Fruit fly (Drosophila melanogaster): ENCODE results near the gene frj.

dm6 chr2L:6462259-6462658 is 6.4 kb downstream of the frj start:
- no peak for TF ChIP-seq CG17806 (tag; optimal IDR thresholded peaks at IDR 0.05)
- TF ChIP-seq EcR (GFP tag; optimal IDR thresholded peaks at IDR 0.05) = no peak
- TF ChIP-seq Ets98B (GFP tag; IDR thresholded peaks at IDR 0.05) = no peak
- TF ChIP-seq CG13204 (GFP tag; optimal IDR thresholded peaks at IDR 0.05) = no peak
- no peak for TF ChIP-seq CG34367 (tag; optimal IDR thresholded peaks at IDR 0.05)
- TF ChIP-seq Snoo (tag; optimal IDR thresholded peaks at IDR 0.05) = no peak
- no peak for TF ChIP-seq rn (GFP tag; IDR thresholded peaks at IDR 0.05)
- TF ChIP-seq CG9948 (tag; optimal IDR thresholded peaks at IDR 0.05) = no peak
- TF ChIP-seq Pif1B (GFP tag; optimal IDR thresholded peaks at IDR 0.05) = no peak
- TF ChIP-seq CG12605 (GFP tag; IDR thresholded peaks at IDR 0.05) = no peak
- no peak for TF ChIP-seq fd96Ca (GFP tag; IDR thresholded peaks at IDR 0.05)
- TF ChIP-seq D1 (tag; optimal IDR thresholded peaks at IDR 0.05) = no peak

Data from whole organism, pupa.